Worm (Caenorhabditis elegans): ENCODE data around the gene yap-1.

ce11 chrX:10674199-10674598, 17.5 kb upstream of the yap-1 start, which contains the start of gene F13E6.2:
- TF ChIP-seq hnd-1 (tag; optimal IDR thresholded peaks at IDR 0.05), result no peak
- no peak for TF ChIP-seq tra-4 (tag; optimal IDR thresholded peaks at IDR 0.05)
- no peak for TF ChIP-seq ama-1 (optimal IDR thresholded peaks at IDR 0.05)
- TF ChIP-seq sea-1 (GFP tag; conservative IDR thresholded peaks at IDR 0.05), result no peak
- TF ChIP-seq tbx-37 (GFP tag; conservative IDR thresholded peaks at IDR 0.05), result no peak
- no peak for TF ChIP-seq ceh-13 (GFP tag; optimal IDR thresholded peaks at IDR 0.05)
- TF ChIP-seq tbx-11 (GFP tag; IDR thresholded peaks at IDR 0.05), result no peak
- TF ChIP-seq scrt-1 (GFP tag; IDR thresholded peaks at IDR 0.05), result no peak
- no peak for TF ChIP-seq F13C5.2 (tag; optimal IDR thresholded peaks at IDR 0.05)
- no peak for TF ChIP-seq ceh-36 (tag; optimal IDR thresholded peaks at IDR 0.05)
- no peak for TF ChIP-seq aly-1 (tag; optimal IDR thresholded peaks at IDR 0.05)
